Worm (Caenorhabditis elegans): Measurements from ENCODE around the gene ssq-3.
A peak's percentile ranks its signal among the peaks of the same experiment; 100 is the strongest.

The ssq-3 gene

DNA sequence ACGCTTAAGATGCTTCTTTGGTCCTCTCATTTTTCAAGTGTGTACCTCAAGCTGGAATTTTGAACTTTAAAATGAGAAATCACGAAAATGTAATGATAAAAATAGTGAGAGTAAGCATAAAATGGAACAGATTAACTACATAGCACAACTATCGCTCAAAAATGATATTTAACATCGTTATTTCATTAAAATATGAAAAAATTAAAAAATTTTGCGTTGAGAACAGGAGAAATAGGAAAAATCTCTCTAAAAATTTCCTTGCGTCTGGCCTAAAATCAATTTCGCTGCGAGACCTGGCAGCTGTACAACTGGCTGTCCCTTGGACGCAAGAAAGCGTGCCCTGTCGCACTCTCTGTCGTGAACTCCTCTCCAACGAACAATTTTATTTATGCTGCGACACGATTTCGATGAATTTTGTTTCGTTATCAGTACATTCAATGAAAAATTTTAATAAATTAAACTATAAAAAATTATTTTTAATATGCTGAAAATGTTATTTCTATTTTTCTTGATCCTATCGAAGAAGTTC, 26.7 kb upstream of the ssq-3 start, which contains the start of gene rps-4 (continued):
- TF ChIP-seq nhr-237 (tag; optimal IDR thresholded peaks at IDR 0.05) (no peak), aly-2 (tag; optimal IDR thresholded peaks at IDR 0.05) (no peak), nhr-21 (tag; optimal IDR thresholded peaks at IDR 0.05) (peak; percentile 82), alr-1 (tag; optimal IDR thresholded peaks at IDR 0.05) (no peak), nhr-6 (tag; optimal IDR thresholded peaks at IDR 0.05) (peak; percentile 66), nhr-129 (tag; optimal IDR thresholded peaks at IDR 0.05) (peak; percentile 84), lin-11 (tag; optimal IDR thresholded peaks at IDR 0.05) (peak; percentile 87), unc-62 (GFP tag; optimal IDR thresholded peaks at IDR 0.05) (no peak), unc-39 (tag; optimal IDR thresholded peaks at IDR 0.05) (no peak), lin-39 (tag; optimal IDR thresholded peaks at IDR 0.05) (no peak), crh-2 (tag; optimal IDR thresholded peaks at IDR 0.05) (peak; percentile 92), F13H6.1 (tag; optimal IDR thresholded peaks at IDR 0.05) (peak; percentile 79)

- TF ChIP-seq mbf-1 (tag; optimal IDR thresholded peaks at IDR 0.05) (no peak), snpc-4 (tag; optimal IDR thresholded peaks at IDR 0.05) (no peak), nhr-129 (tag; optimal IDR thresholded peaks at IDR 0.05) (no peak), Y55F3AM.14 (GFP tag; optimal IDR thresholded peaks at IDR 0.05) (no peak), egl-27 (tag; optimal IDR thresholded peaks at IDR 0.05) (no peak), R02D3.7 (tag; optimal IDR thresholded peaks at IDR 0.05) (no peak), fos-1 (tag; optimal IDR thresholded peaks at IDR 0.05) (peak; percentile 44), crh-2 (tag; optimal IDR thresholded peaks at IDR 0.05) (peak; percentile 76), ztf-4 (tag; optimal IDR thresholded peaks at IDR 0.05) (no peak)
Measured at ce11 chrIV:7094216-7094758, 17.1 kb upstream of the ssq-3 start, which contains the start of gene deb-1. Gene deb-1, minus strand, starts transcription at chrIV:7094266.

DNA sequence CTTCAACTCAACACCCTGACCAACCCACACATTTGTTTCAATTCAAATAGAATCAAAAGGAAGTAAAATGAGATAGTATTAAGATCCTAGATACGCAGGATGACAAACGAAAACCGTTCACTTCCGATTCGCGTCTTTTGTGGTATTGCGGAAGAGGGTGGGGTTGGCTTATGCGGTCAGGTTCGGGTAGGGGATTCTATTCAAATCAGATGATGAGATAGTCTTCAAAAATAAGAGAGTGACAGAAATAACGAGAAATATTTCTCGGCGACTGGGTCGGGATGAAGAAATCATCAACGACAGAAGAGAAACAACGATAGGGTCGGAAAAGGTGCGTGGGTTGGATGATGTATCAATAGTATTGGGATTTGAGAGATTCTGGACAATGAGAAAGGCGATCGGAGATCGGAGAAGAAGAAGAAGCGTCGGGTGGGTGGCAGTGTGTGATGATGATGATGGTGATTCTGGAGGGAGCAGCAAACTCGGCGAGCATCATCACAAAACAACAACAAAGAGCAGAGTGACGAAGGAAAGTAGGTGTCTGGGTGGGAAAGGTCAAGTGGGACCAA, 15.9 kb upstream of the ssq-3 start:
- peak; percentile 25 for TF ChIP-seq nhr-129 (tag; optimal IDR thresholded peaks at IDR 0.05)
- TF ChIP-seq nhr-23 (tag; optimal IDR thresholded peaks at IDR 0.05): no peak
- TF ChIP-seq lsy-2 (tag; optimal IDR thresholded peaks at IDR 0.05): peak in 1 of 2 experiments; percentile 15
- TF ChIP-seq nhr-21 (tag; optimal IDR thresholded peaks at IDR 0.05): peak; percentile 25
- TF ChIP-seq nhr-10 (tag; optimal IDR thresholded peaks at IDR 0.05): no peak
- peak; percentile 28 for TF ChIP-seq sma-9 (GFP tag; optimal IDR thresholded peaks at IDR 0.05)
- TF ChIP-seq sma-9 (tag; optimal IDR thresholded peaks at IDR 0.05): no peak
- TF ChIP-seq blmp-1 (tag; optimal IDR thresholded peaks at IDR 0.05; ENCODE audit: insufficient read depth): peak; percentile 27
- TF ChIP-seq ama-1 (optimal IDR thresholded peaks at IDR 0.05): no peak
- peak; percentile 49 for TF ChIP-seq F13H6.1 (tag; optimal IDR thresholded peaks at IDR 0.05)
- no peak for TF ChIP-seq sma-3 (GFP tag; optimal IDR thresholded peaks at IDR 0.05)
- TF ChIP-seq C34F6.9 (tag; optimal IDR thresholded peaks at IDR 0.05): peak; percentile 31

DNA sequence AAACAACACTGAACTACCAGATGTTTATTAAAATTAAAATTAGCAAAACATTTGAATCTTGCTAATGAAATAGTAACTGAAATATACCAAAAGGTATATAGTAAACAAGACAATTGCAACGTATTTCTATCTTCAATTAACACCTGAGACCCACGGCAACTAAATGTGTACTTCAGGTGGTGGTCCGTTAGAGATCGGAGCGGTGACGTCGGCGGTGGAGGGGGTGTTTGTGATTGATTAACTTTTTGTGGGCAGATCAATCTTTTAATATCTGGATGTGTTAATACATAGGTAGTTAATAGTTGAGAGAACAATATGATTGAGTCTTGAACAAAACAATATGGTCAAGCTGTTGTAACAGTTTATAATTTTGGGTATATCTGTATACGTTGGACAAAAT, 15.3 kb upstream of the ssq-3 start:
- TF ChIP-seq sma-9 (GFP tag; optimal IDR thresholded peaks at IDR 0.05) (peak; percentile 72), sma-9 (tag; optimal IDR thresholded peaks at IDR 0.05) (no peak), zag-1 (tag; optimal IDR thresholded peaks at IDR 0.05) (no peak), ama-1 (optimal IDR thresholded peaks at IDR 0.05) (no peak), nhr-6 (tag; optimal IDR thresholded peaks at IDR 0.05) (no peak)

- no peak for TF ChIP-seq alr-1 (tag; optimal IDR thresholded peaks at IDR 0.05)
- no peak for TF ChIP-seq elt-3 (tag; optimal IDR thresholded peaks at IDR 0.05)
- TF ChIP-seq ztf-1 (GFP tag; conservative IDR thresholded peaks at IDR 0.05): no peak
- TF ChIP-seq C34F6.9 (tag; optimal IDR thresholded peaks at IDR 0.05): no peak
- TF ChIP-seq sem-4 (tag; optimal IDR thresholded peaks at IDR 0.05): no peak
- TF ChIP-seq skn-1 (tag; optimal IDR thresholded peaks at IDR 0.05): no peak
- TF ChIP-seq snpc-4 (tag; optimal IDR thresholded peaks at IDR 0.05): no peak
- TF ChIP-seq F13H6.1 (tag; optimal IDR thresholded peaks at IDR 0.05): no peak
- TF ChIP-seq nhr-23 (tag; optimal IDR thresholded peaks at IDR 0.05): no peak
- TF ChIP-seq fos-1 (tag; optimal IDR thresholded peaks at IDR 0.05): no peak
- no peak for TF ChIP-seq unc-39 (tag; optimal IDR thresholded peaks at IDR 0.05)
- TF ChIP-seq nhr-6 (tag; optimal IDR thresholded peaks at IDR 0.05): no peak
- TF ChIP-seq Y55F3AM.14 (GFP tag; optimal IDR thresholded peaks at IDR 0.05): no peak
- TF ChIP-seq ztf-4 (tag; optimal IDR thresholded peaks at IDR 0.05): no peak
- no peak for TF ChIP-seq ceh-82 (tag; optimal IDR thresholded peaks at IDR 0.05)
- no peak for TF ChIP-seq unc-62 (GFP tag; optimal IDR thresholded peaks at IDR 0.05)
- no peak for TF ChIP-seq ztf-11 (tag; optimal IDR thresholded peaks at IDR 0.05)
- TF ChIP-seq nhr-10 (tag; optimal IDR thresholded peaks at IDR 0.05): no peak
- TF ChIP-seq lin-11 (tag; optimal IDR thresholded peaks at IDR 0.05): no peak
Measured at ce11 chrIV:7097450-7097849, 14.0 kb upstream of the ssq-3 start.
